Fruit fly (Drosophila melanogaster): ENCODE data around the gene robl37BC.

Gene robl37BC

DNA sequence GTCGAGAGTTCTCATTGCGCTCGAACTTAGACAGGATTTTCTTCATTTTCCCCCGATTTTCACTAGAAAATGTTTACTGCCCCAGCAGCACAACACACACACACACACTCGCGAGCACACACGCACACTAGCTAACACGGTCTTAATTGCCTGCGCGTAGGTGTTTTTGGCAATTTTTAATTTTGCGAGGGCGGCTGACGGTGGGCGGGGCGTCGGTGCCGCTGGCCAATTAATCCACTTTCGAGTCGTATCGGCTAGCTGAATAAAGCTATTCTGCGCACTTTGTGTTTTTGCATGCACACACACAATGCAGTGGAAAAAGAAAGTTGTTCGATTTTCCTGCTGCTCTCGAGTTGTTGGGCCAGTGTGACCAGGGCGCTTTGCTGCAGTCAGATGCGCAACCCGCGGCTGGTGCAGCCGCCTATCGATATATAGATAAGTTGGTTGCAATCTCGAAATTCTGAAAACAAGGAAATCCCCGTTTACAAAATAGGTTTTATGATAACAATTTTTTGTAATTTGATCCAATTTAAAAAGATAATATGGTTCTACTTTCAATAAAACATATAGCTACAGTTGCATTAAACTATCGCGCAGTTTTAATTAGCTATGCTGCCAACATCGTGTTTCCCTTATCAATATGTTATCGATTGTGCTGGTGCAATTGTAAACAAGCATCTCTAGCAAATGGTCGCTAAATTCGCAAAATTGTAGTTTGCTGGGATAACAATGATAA lies 42.1 kb upstream of the robl37BC start, which contains the start of the genes Nak and Tango6 (continued):
- TF ChIP-seq fd96Cb (tag; optimal IDR thresholded peaks at IDR 0.05) = no peak
- peak in 1 of 2 experiments; percentile 16 for TF ChIP-seq insv (GFP tag; optimal IDR thresholded peaks at IDR 0.05)
- TF ChIP-seq CHES-1-like (GFP tag; optimal IDR thresholded peaks at IDR 0.05) = peak; percentile 48
- peak; percentile 91 for TF ChIP-seq HLH4C (GFP tag; IDR thresholded peaks at IDR 0.05; ENCODE audit: partially characterized antibody)
- TF ChIP-seq CG6175 (GFP tag; IDR thresholded peaks at IDR 0.05) = no peak
- TF ChIP-seq Optix (GFP tag; IDR thresholded peaks at IDR 0.05) = no peak
- peak; percentile 58 for TF ChIP-seq CG2120 (GFP tag; optimal IDR thresholded peaks at IDR 0.05)
- peak; percentile 49 for TF ChIP-seq lilli (GFP tag; optimal IDR thresholded peaks at IDR 0.05)
- TF ChIP-seq CG7839 (tag; optimal IDR thresholded peaks at IDR 0.05) = peak; percentile 16
- no peak for TF ChIP-seq pita (GFP tag; optimal IDR thresholded peaks at IDR 0.05)
- TF ChIP-seq Pdp1 (GFP tag; optimal IDR thresholded peaks at IDR 0.05) = peak in 1 of 2 experiments; percentile 54
- no peak for TF ChIP-seq CG12219 (GFP tag; optimal IDR thresholded peaks at IDR 0.05)
- no peak for TF ChIP-seq gce (GFP tag; IDR thresholded peaks at IDR 0.05)
- TF ChIP-seq CG12744 (GFP tag; optimal IDR thresholded peaks at IDR 0.05) = no peak
- TF ChIP-seq CG1603 (tag; optimal IDR thresholded peaks at IDR 0.05) = peak; percentile 16
- TF ChIP-seq NK7.1 (GFP tag; optimal IDR thresholded peaks at IDR 0.05) = no peak
- no peak for TF ChIP-seq eve (GFP tag; optimal IDR thresholded peaks at IDR 0.05)
- TF ChIP-seq slbo (GFP tag; IDR thresholded peaks at IDR 0.05) = peak; percentile 36
- no peak; the same call in 1 of the 2 replicates for TF ChIP-seq CG32532 (GFP tag; IDR thresholded peaks at IDR 0.05)
- TF ChIP-seq dysf (GFP tag; IDR thresholded peaks at IDR 0.05) = no peak
- TF ChIP-seq Nf-YA (GFP tag; IDR thresholded peaks at IDR 0.05) = no peak
- peak; percentile 19 for TF ChIP-seq ind (GFP tag; optimal IDR thresholded peaks at IDR 0.05)
- TF ChIP-seq ftz-f1 (GFP tag; optimal IDR thresholded peaks at IDR 0.05) = peak; percentile 59
- TF ChIP-seq Hr3 (GFP tag; optimal IDR thresholded peaks at IDR 0.05) = peak; percentile 41
- TF ChIP-seq Opbp (GFP tag; IDR thresholded peaks at IDR 0.05; ENCODE audit: partially characterized antibody) = peak; percentile 77
- TF ChIP-seq CG34422 (GFP tag; IDR thresholded peaks at IDR 0.05) = no peak
- TF ChIP-seq cad (GFP tag; optimal IDR thresholded peaks at IDR 0.05) = no peak
- no peak for TF ChIP-seq fru (optimal IDR thresholded peaks at IDR 0.05)
- TF ChIP-seq Lpt (GFP tag; optimal IDR thresholded peaks at IDR 0.05) = no peak
- TF ChIP-seq ken (GFP tag; IDR thresholded peaks at IDR 0.05) = no peak
- peak; percentile 65 for TF ChIP-seq CG11504 (tag; optimal IDR thresholded peaks at IDR 0.05)
- TF ChIP-seq CG2202 (tag; optimal IDR thresholded peaks at IDR 0.05) = no peak
- TF ChIP-seq CG1792 (GFP tag; optimal IDR thresholded peaks at IDR 0.05) = peak; percentile 41
- TF ChIP-seq D19B (GFP tag; optimal IDR thresholded peaks at IDR 0.05) = no peak
- TF ChIP-seq Vsx1 (GFP tag; optimal IDR thresholded peaks at IDR 0.05) = peak; percentile 100
- TF ChIP-seq CG17829 (tag; optimal IDR thresholded peaks at IDR 0.05) = peak; percentile 64
- no peak for TF ChIP-seq CrebB (tag; optimal IDR thresholded peaks at IDR 0.05)
- TF ChIP-seq pan (optimal IDR thresholded peaks at IDR 0.05) = no peak
- no peak for TF ChIP-seq pan (GFP tag; optimal IDR thresholded peaks at IDR 0.05 in 1 of 2, IDR thresholded peaks at IDR 0.05 in 1 of 2)
- TF ChIP-seq CG18619 (GFP tag; optimal IDR thresholded peaks at IDR 0.05) = no peak
- TF ChIP-seq btn (GFP tag; optimal IDR thresholded peaks at IDR 0.05) = no peak
- no peak for TF ChIP-seq dan (GFP tag; IDR thresholded peaks at IDR 0.05)
- TF ChIP-seq ATbp (GFP tag; optimal IDR thresholded peaks at IDR 0.05) = no peak
- TF ChIP-seq sc (optimal IDR thresholded peaks at IDR 0.05) = no peak
- TF ChIP-seq sc (GFP tag; optimal IDR thresholded peaks at IDR 0.05) = no peak
- TF ChIP-seq ham (GFP tag; IDR thresholded peaks at IDR 0.05) = no peak
- TF ChIP-seq Mad (GFP tag; optimal IDR thresholded peaks at IDR 0.05) = no peak
- TF ChIP-seq CG6683 (GFP tag; optimal IDR thresholded peaks at IDR 0.05) = no peak
- no peak for TF ChIP-seq oc (tag; optimal IDR thresholded peaks at IDR 0.05)
- TF ChIP-seq CG6654 (GFP tag; optimal IDR thresholded peaks at IDR 0.05) = no peak
- TF ChIP-seq dmrt11E (tag; optimal IDR thresholded peaks at IDR 0.05) = peak; percentile 28

Measured in whole organism, embryonic.